Fruit fly (Drosophila melanogaster) whole organism, embryonic: ENCODE measurements around the gene Ets97D.

Experiments used
- Aef1 ChIP-seq: fragments of 200-800 bp; sonication (Bioruptor generic); IDR thresholded peaks from 3 replicates; pipeline ENCODE4 v1.3.6; 2022; ENCODE audit warnings: missing biosample characterization, missing genetic modification characterization
- C15 ChIP-seq: fragments of 200-800 bp; sonication (Bioruptor generic); IDR thresholded peaks from 3 replicates; pipeline ENCODE4 v1.3.6; 2022; ENCODE audit warnings: missing biosample characterization, missing genetic modification characterization
- CG10462 ChIP-seq: fragments of 200-800 bp; sonication (Bioruptor generic); optimal IDR thresholded peaks from 2 replicates; lab custom pipeline; 2016; ENCODE audit warnings: missing biosample characterization, missing genetic modification characterization
- CG11723 ChIP-seq: fragments of 200-800 bp; sonication (Bioruptor generic); optimal IDR thresholded peaks from 2 replicates; lab custom pipeline; 2017; ENCODE audit warnings: missing biosample characterization, mild to moderate bottlenecking, missing genetic modification characterization
- CG14860 ChIP-seq: fragments of 200-800 bp; sonication (Bioruptor generic); IDR thresholded peaks from 3 replicates; pipeline ENCODE4 v1.3.6; 2022; ENCODE audit warnings: missing biosample characterization, missing genetic modification characterization; ENCODE audit not compliant: partially characterized antibody
- CG6854 ChIP-seq: fragments of 200-800 bp; sonication (Bioruptor generic); optimal IDR thresholded peaks from 3 replicates; lab custom pipeline; 2017; ENCODE audit warnings: missing biosample characterization, mild to moderate bottlenecking, missing genetic modification characterization
- CG7745 ChIP-seq: fragments of 200-800 bp; sonication (Bioruptor generic); optimal IDR thresholded peaks from 2 replicates; lab custom pipeline; 2018; ENCODE audit warnings: missing biosample characterization, mild to moderate bottlenecking, missing genetic modification characterization, moderate library complexity
- Dp ChIP-seq: fragments of 200-800 bp; sonication (Bioruptor generic); optimal IDR thresholded peaks from 2 replicates; lab custom pipeline; 2018; ENCODE audit warnings: missing biosample characterization, mild to moderate bottlenecking, missing genetic modification characterization, moderate library complexity
- HLH54F ChIP-seq: fragments of 200-800 bp; sonication (Bioruptor generic); optimal IDR thresholded peaks from 3 replicates; lab custom pipeline; 2016; ENCODE audit warnings: missing biosample characterization, missing genetic modification characterization
- Oli ChIP-seq: fragments of 200-800 bp; sonication (Bioruptor generic); optimal IDR thresholded peaks from 2 replicates; lab custom pipeline; 2018; ENCODE audit warnings: missing biosample characterization, mild to moderate bottlenecking, missing genetic modification characterization, moderate library complexity
- fd102C ChIP-seq: fragments of 200-800 bp; sonication (Bioruptor generic); optimal IDR thresholded peaks from 2 replicates; lab custom pipeline; 2018; ENCODE audit warnings: missing biosample characterization, mild to moderate bottlenecking, missing genetic modification characterization, moderate library complexity
- odd ChIP-seq: fragments of 200-800 bp; sonication (Bioruptor generic); optimal IDR thresholded peaks from 2 replicates; lab custom pipeline; 2017; ENCODE audit warnings: missing biosample characterization, mild to moderate bottlenecking, missing genetic modification characterization
- pb ChIP-seq: fragments of 200-800 bp; sonication (Bioruptor generic); optimal IDR thresholded peaks from 3 replicates; lab custom pipeline; 2016; ENCODE audit warnings: missing biosample characterization, missing genetic modification characterization

DNA sequence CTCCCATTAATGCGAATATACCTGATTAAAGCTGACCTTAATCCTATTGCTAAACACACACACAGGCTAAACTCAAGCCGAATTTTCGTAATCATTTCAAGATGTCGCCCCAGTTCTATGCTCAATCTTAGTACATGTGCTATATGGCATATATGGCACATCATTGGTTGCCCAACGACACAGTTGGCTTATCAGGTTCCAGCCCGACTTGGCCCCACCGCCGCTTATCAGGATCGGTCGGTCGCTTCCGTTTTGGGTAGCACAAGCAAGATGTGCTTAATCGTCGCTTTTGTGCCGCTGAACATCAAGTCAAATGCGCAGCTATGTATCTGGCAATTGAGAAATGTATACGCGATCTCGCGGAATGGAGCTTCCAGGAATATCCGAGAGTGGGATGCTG lies 41.6 kb downstream of the Ets97D start:
- no peak for TF ChIP-seq odd (GFP tag; lab: Kevin White, UChicago)
- TF ChIP-seq HLH54F (GFP tag; lab: Kevin White, UChicago) = no peak
- TF ChIP-seq Oli (tag; lab: Kevin White, UChicago) = no peak
- TF ChIP-seq CG10462 (GFP tag; lab: Kevin White, UChicago) = no peak
- no peak for TF ChIP-seq pb (GFP tag; lab: Kevin White, UChicago)
- no peak for TF ChIP-seq CG7745 (tag; lab: Kevin White, UChicago)
- TF ChIP-seq CG14860 (GFP tag; lab: Robert Waterston, UW) = no peak
- no peak for TF ChIP-seq CG6854 (GFP tag; lab: Kevin White, UChicago)
- TF ChIP-seq C15 = no peak
- TF ChIP-seq Dp (GFP tag; lab: Kevin White, UChicago) = no peak
- no peak for TF ChIP-seq Aef1 (GFP tag; lab: Robert Waterston, UW)
- TF ChIP-seq fd102C (GFP tag; lab: Kevin White, UChicago) = no peak
- no peak for TF ChIP-seq CG11723 (GFP tag; lab: Kevin White, UChicago)
